Worm (Caenorhabditis elegans) whole organism, mixed stage, embryonic: ENCODE measurements around the gene cdk-5.

Experiments
- blmp-1 ChIP-seq: fragments of 150-350 bp; optimal IDR thresholded peaks from 2 replicates; lab custom pipeline; 2014; ENCODE audit warnings: missing biosample characterization, missing genetic modification characterization
- nhr-12 ChIP-seq: fragments of 150-350 bp; optimal IDR thresholded peaks from 2 replicates; lab custom pipeline; 2014; ENCODE audit warnings: missing biosample characterization, missing genetic modification characterization
- nhr-28 ChIP-seq: fragments of 150-350 bp; optimal IDR thresholded peaks from 2 replicates; lab custom pipeline; 2014; ENCODE audit warnings: missing biosample characterization, missing genetic modification characterization
- pha-4 ChIP-seq: fragments of 150-350 bp; optimal IDR thresholded peaks from 2 replicates; lab custom pipeline; 2018; ENCODE audit warnings: missing biosample characterization, missing genetic modification reagents, missing genetic modification characterization
- tbx-8 ChIP-seq: fragments of 200-800 bp; sonication (Bioruptor generic); optimal IDR thresholded peaks from 2 replicates; lab custom pipeline; 2018; ENCODE audit warnings: mild to moderate bottlenecking, missing genetic modification characterization, moderate library complexity, missing compliant biosample characterization
- unc-39 ChIP-seq: fragments of 150-350 bp; optimal IDR thresholded peaks from 2 replicates; lab custom pipeline; 2014; ENCODE audit warnings: missing biosample characterization, missing genetic modification characterization

ce11 chrIII:13418975-13419374 is 47.2 kb downstream of the cdk-5 start:
- TF ChIP-seq tbx-8 (GFP tag; lab: Kevin White, UChicago) (no peak), pha-4 (tag; lab: Kevin White, UChicago) (no peak), nhr-28 (tag; lab: Kevin White, UChicago) (no peak), unc-39 (no peak), blmp-1 (tag; lab: Kevin White, UChicago) (no peak), nhr-12 (tag; lab: Kevin White, UChicago) (no peak)
